Fruit fly (Drosophila melanogaster) whole organism, embryonic: ENCODE measurements around the gene side-IV.

Source experiments
- Asciz ChIP-seq: fragments of 200-800 bp; sonication (Bioruptor generic); optimal IDR thresholded peaks from 2 replicates; lab custom pipeline; 2017; ENCODE audit warnings: missing biosample characterization, mild to moderate bottlenecking, missing genetic modification characterization, missing genetic modification reagents
- Bteb2 ChIP-seq: fragments of 200-800 bp; sonication (Bioruptor generic); optimal IDR thresholded peaks from 2 replicates; lab custom pipeline; 2016; ENCODE audit warnings: missing biosample characterization, missing genetic modification characterization
- CG10321 ChIP-seq: fragments of 200-800 bp; sonication (Bioruptor generic); IDR thresholded peaks from 2 replicates; pipeline ENCODE4 v1.3.6; 2022; ENCODE audit warnings: missing biosample characterization, missing genetic modification characterization
- CG12071 ChIP-seq: fragments of 200-800 bp; sonication (Bioruptor generic); optimal IDR thresholded peaks from 3 replicates; lab custom pipeline; 2018; ENCODE audit warnings: missing biosample characterization, mild to moderate bottlenecking, missing genetic modification characterization
- CG12104 ChIP-seq: fragments of 200-800 bp; sonication (Bioruptor generic); optimal IDR thresholded peaks from 3 replicates; lab custom pipeline; 2016; ENCODE audit warnings: missing biosample characterization, missing genetic modification characterization
- CG13123 ChIP-seq: fragments of 200-800 bp; sonication (Bioruptor generic); optimal IDR thresholded peaks from 2 replicates; lab custom pipeline; 2016; ENCODE audit warnings: missing biosample characterization, missing genetic modification characterization
- CG14441 ChIP-seq: fragments of 200-800 bp; sonication (Bioruptor generic); IDR thresholded peaks from 2 replicates; pipeline ENCODE4 v1.3.6; 2022; ENCODE audit warnings: missing biosample characterization, missing genetic modification characterization
- CG15479 ChIP-seq: fragments of 200-800 bp; sonication (Bioruptor generic); optimal IDR thresholded peaks from 3 replicates; lab custom pipeline; 2019; ENCODE audit warnings: missing biosample characterization, mild to moderate bottlenecking, missing genetic modification characterization, moderate library complexity
- CG15601 ChIP-seq: fragments of 200-800 bp; sonication (Bioruptor generic); optimal IDR thresholded peaks from 3 replicates; lab custom pipeline; 2019; ENCODE audit warnings: missing biosample characterization, mild to moderate bottlenecking, missing genetic modification characterization, moderate library complexity
- CG16813 ChIP-seq: fragments of 200-800 bp; sonication (Bioruptor generic); IDR thresholded peaks from 3 replicates; pipeline ENCODE4 v1.3.6; 2022; ENCODE audit warnings: missing biosample characterization, missing genetic modification characterization; ENCODE audit not compliant: partially characterized antibody
- CG17912 ChIP-seq: fragments of 200-800 bp; sonication (Bioruptor generic); optimal IDR thresholded peaks from 2 replicates; lab custom pipeline; 2018; ENCODE audit warnings: missing biosample characterization, mild to moderate bottlenecking, missing genetic modification characterization
- CG18011 ChIP-seq: fragments of 200-800 bp; sonication (Bioruptor generic); optimal IDR thresholded peaks from 2 replicates; lab custom pipeline; 2017; ENCODE audit warnings: missing biosample characterization, missing genetic modification characterization, mild to moderate bottlenecking, moderate library complexity, missing genotype
- CG18599 ChIP-seq: fragments of 200-800 bp; sonication (Bioruptor generic); optimal IDR thresholded peaks from 3 replicates; lab custom pipeline; 2017; ENCODE audit warnings: missing biosample characterization, missing genetic modification characterization, mild to moderate bottlenecking, moderate library complexity, missing genetic modification reagents
- CG18764 ChIP-seq: fragments of 200-800 bp; sonication (Bioruptor generic); optimal IDR thresholded peaks from 3 replicates; lab custom pipeline; 2016; ENCODE audit warnings: missing biosample characterization, missing genetic modification characterization
- CG2875 ChIP-seq: fragments of 200-800 bp; sonication (Bioruptor generic); optimal IDR thresholded peaks from 2 replicates; lab custom pipeline; 2017; ENCODE audit warnings: missing biosample characterization, mild to moderate bottlenecking, missing genetic modification characterization, missing genetic modification reagents
- CG30403 ChIP-seq: fragments of 200-800 bp; sonication (Bioruptor generic); optimal IDR thresholded peaks from 3 replicates; lab custom pipeline; 2016; ENCODE audit warnings: missing biosample characterization, missing genetic modification characterization
- CG33213 ChIP-seq: fragments of 200-800 bp; sonication (Bioruptor generic); optimal IDR thresholded peaks from 3 replicates; lab custom pipeline; 2016; ENCODE audit warnings: missing biosample characterization, missing genetic modification characterization
- CG7786 ChIP-seq: fragments of 200-800 bp; sonication (Bioruptor generic); optimal IDR thresholded peaks from 2 replicates; lab custom pipeline; 2016; ENCODE audit warnings: missing biosample characterization, missing genetic modification characterization
- CG7987 ChIP-seq: fragments of 200-800 bp; sonication (Bioruptor generic); optimal IDR thresholded peaks from 2 replicates; lab custom pipeline; 2018; ENCODE audit warnings: missing biosample characterization, mild to moderate bottlenecking, missing genetic modification characterization, moderate library complexity
- CG8944 ChIP-seq: fragments of 200-800 bp; sonication (Bioruptor generic); optimal IDR thresholded peaks from 3 replicates; lab custom pipeline; 2016; ENCODE audit warnings: missing biosample characterization, missing genetic modification characterization
- CG9437 ChIP-seq: fragments of 200-800 bp; sonication (Bioruptor generic); optimal IDR thresholded peaks from 2 replicates; lab custom pipeline; 2018; ENCODE audit warnings: missing biosample characterization, mild to moderate bottlenecking, missing genetic modification characterization
- Dip2 ChIP-seq: fragments of 200-800 bp; sonication (Bioruptor generic); IDR thresholded peaks from 2 replicates; pipeline ENCODE4 v1.3.6; 2022; ENCODE audit warnings: missing biosample characterization, missing genetic modification characterization
- E2f1 ChIP-seq: fragments of 200-800 bp; sonication (Bioruptor generic); IDR thresholded peaks from 2 replicates; pipeline ENCODE4 v1.3.6; 2022; ENCODE audit warnings: missing biosample characterization, missing genetic modification characterization
- E2f2 ChIP-seq: fragments of 200-800 bp; sonication (Bioruptor generic); IDR thresholded peaks from 2 replicates; pipeline ENCODE4 v1.3.6; 2022; ENCODE audit warnings: missing biosample characterization, missing genetic modification characterization
- H2.0 ChIP-seq: fragments of 200-800 bp; sonication (Bioruptor generic); IDR thresholded peaks from 2 replicates; pipeline ENCODE4 v1.3.6; 2022; ENCODE audit warnings: missing biosample characterization, missing genetic modification characterization
- MBD-R2 ChIP-seq: fragments of 200-800 bp; sonication (Bioruptor generic); IDR thresholded peaks from 2 replicates; pipeline ENCODE4 v1.3.6; 2022; ENCODE audit warnings: missing biosample characterization, missing genetic modification characterization
- Max ChIP-seq: fragments of 200-800 bp; sonication (Bioruptor generic); optimal IDR thresholded peaks from 2 replicates; lab custom pipeline; 2016; ENCODE audit warnings: missing biosample characterization, mild to moderate bottlenecking, missing genetic modification characterization
- Meics ChIP-seq: fragments of 200-800 bp; sonication (Bioruptor generic); optimal IDR thresholded peaks from 2 replicates; lab custom pipeline; 2017; ENCODE audit warnings: missing biosample characterization, mild to moderate bottlenecking, missing genetic modification characterization
- NC2β ChIP-seq: fragments of 200-800 bp; sonication (Bioruptor generic); optimal IDR thresholded peaks from 2 replicates; lab custom pipeline; 2016; ENCODE audit warnings: missing biosample characterization, missing genetic modification characterization
- Sry-β ChIP-seq: fragments of 200-800 bp; sonication (Bioruptor generic); optimal IDR thresholded peaks from 2 replicates; lab custom pipeline; 2018; ENCODE audit warnings: missing biosample characterization, mild to moderate bottlenecking, missing genetic modification characterization, moderate library complexity
- TFAM ChIP-seq: fragments of 200-800 bp; sonication (Bioruptor generic); optimal IDR thresholded peaks from 2 replicates; lab custom pipeline; 2017; ENCODE audit warnings: missing biosample characterization, missing genetic modification characterization, inconsistent platforms
- ap ChIP-seq: fragments of 200-800 bp; sonication (Bioruptor generic); IDR thresholded peaks from 2 replicates; pipeline ENCODE4 v1.3.6; 2022; ENCODE audit warnings: missing biosample characterization, missing genetic modification characterization
- ara ChIP-seq: fragments of 200-800 bp; sonication (Bioruptor generic); IDR thresholded peaks from 2 replicates; pipeline ENCODE4 v1.3.6; 2022; ENCODE audit warnings: missing biosample characterization, missing genetic modification characterization
- ash1 ChIP-seq: fragments of 200-800 bp; sonication (Bioruptor generic); optimal IDR thresholded peaks from 2 replicates; lab custom pipeline; 2018; ENCODE audit warnings: missing biosample characterization, mild to moderate bottlenecking, missing genetic modification characterization
- bbx ChIP-seq: fragments of 200-800 bp; sonication (Bioruptor generic); IDR thresholded peaks from 2 replicates; pipeline ENCODE4 v1.3.6; 2022; ENCODE audit warnings: missing biosample characterization, missing genetic modification characterization; ENCODE audit not compliant: partially characterized antibody
- eyg ChIP-seq: fragments of 200-800 bp; sonication (Bioruptor generic); optimal IDR thresholded peaks from 3 replicates; lab custom pipeline; 2016; ENCODE audit warnings: missing biosample characterization, missing genetic modification characterization
- fd3F ChIP-seq: fragments of 200-800 bp; sonication (Bioruptor generic); optimal IDR thresholded peaks from 2 replicates; lab custom pipeline; 2018; ENCODE audit warnings: missing biosample characterization, mild to moderate bottlenecking, missing genetic modification characterization, moderate library complexity
- fru ChIP-seq: fragments of >200 bp; optimal IDR thresholded peaks from 2 replicates; lab custom pipeline; 2017
- hbn ChIP-seq: fragments of 200-800 bp; sonication (Bioruptor generic); IDR thresholded peaks from 2 replicates; pipeline ENCODE4 v1.3.6; 2022; ENCODE audit warnings: missing biosample characterization, missing genetic modification characterization; ENCODE audit not compliant: partially characterized antibody
- lola ChIP-seq, 3 experiments: fragments of >200 bp in 2 of 3; fragments of 200-800 bp in 1 of 3; sonication (Bioruptor generic) in 1 of 3; optimal IDR thresholded peaks; 2 replicates each; lab custom pipeline; 2017 to 2019; ENCODE audit warnings: missing biosample characterization in 3 of 3, missing genetic modification characterization in 3 of 3, mild to moderate bottlenecking in 1 of 3, moderate library complexity in 1 of 3
- lov ChIP-seq, 2 experiments: fragments of 200-800 bp in 1 of 2; fragments of >200 bp in 1 of 2; sonication (Bioruptor generic) in 1 of 2; IDR thresholded peaks in 1 of 2; optimal IDR thresholded peaks in 1 of 2; 2 replicates in 1 of 2; 3 replicates in 1 of 2; pipeline versions ENCODE4 v1.3.6 to Lab custom; 2017 to 2022; ENCODE audit warnings: missing biosample characterization in 1 of 2, missing genetic modification characterization in 1 of 2
- onecut ChIP-seq: fragments of 200-800 bp; sonication (Bioruptor generic); IDR thresholded peaks from 2 replicates; pipeline ENCODE4 v1.3.6; 2022; ENCODE audit warnings: missing biosample characterization, missing genetic modification characterization
- pho ChIP-seq: fragments of 200-800 bp; sonication (Bioruptor generic); optimal IDR thresholded peaks from 2 replicates; lab custom pipeline; 2016; ENCODE audit warnings: missing biosample characterization, missing genetic modification characterization
- pzg ChIP-seq: fragments of 200-800 bp; sonication (Bioruptor generic); optimal IDR thresholded peaks from 3 replicates; lab custom pipeline; 2018; ENCODE audit warnings: missing biosample characterization, mild to moderate bottlenecking, missing genetic modification characterization, moderate library complexity
- sob ChIP-seq: fragments of 200-800 bp; sonication (Bioruptor generic); IDR thresholded peaks from 2 replicates; pipeline ENCODE4 v1.3.6; 2022; ENCODE audit warnings: missing biosample characterization, missing genetic modification characterization
- wdn ChIP-seq: fragments of 200-800 bp; sonication (Bioruptor generic); IDR thresholded peaks from 2 replicates; pipeline ENCODE4 v1.3.6; 2022; ENCODE audit warnings: missing biosample characterization, missing genetic modification characterization
- wor ChIP-seq: fragments of 200-800 bp; sonication (Bioruptor generic); IDR thresholded peaks from 2 replicates; pipeline ENCODE4 v1.3.6; 2022; ENCODE audit warnings: missing biosample characterization, missing genetic modification characterization
- zen ChIP-seq: fragments of 200-800 bp; sonication (Bioruptor generic); optimal IDR thresholded peaks from 3 replicates; lab custom pipeline; 2018; ENCODE audit warnings: missing biosample characterization, mild to moderate bottlenecking, missing genetic modification characterization, moderate library complexity
- zf30C ChIP-seq: fragments of 200-800 bp; sonication (Bioruptor generic); optimal IDR thresholded peaks from 3 replicates; lab custom pipeline; 2018; ENCODE audit warnings: missing biosample characterization, mild to moderate bottlenecking, missing genetic modification characterization

Gene side-IV

dm6 chr3R:13428341-13429040 is 21.9 kb upstream of the side-IV start (continued):
- TF ChIP-seq wor (GFP tag; lab: Robert Waterston, UW) = 0 out of 2 replicates have a peak, but pooled peaks have one; percentile 28
- peak; percentile 49 for TF ChIP-seq CG7786 (GFP tag; lab: Kevin White, UChicago)
- TF ChIP-seq CG12071 (GFP tag; lab: Kevin White, UChicago) = peak; percentile 71
- TF ChIP-seq Max (GFP tag; lab: Kevin White, UChicago) = peak; percentile 5
- no peak for TF ChIP-seq pzg (GFP tag; lab: Kevin White, UChicago)
- TF ChIP-seq CG15601 = peak; percentile 57
- TF ChIP-seq eyg (GFP tag; lab: Kevin White, UChicago) = no peak
- TF ChIP-seq CG17912 (GFP tag; lab: Kevin White, UChicago) = no peak
- TF ChIP-seq CG12104 (GFP tag; lab: Kevin White, UChicago) = peak; percentile 27
- TF ChIP-seq CG18764 (GFP tag; lab: Kevin White, UChicago) = peak; percentile 25
- TF ChIP-seq E2f2 = peak; percentile 43; the same call in 1 of the 2 replicates
- TF ChIP-seq Sry-β (GFP tag; lab: Kevin White, UChicago) = no peak
- no peak for TF ChIP-seq CG10321 (GFP tag; lab: Robert Waterston, UW)
- TF ChIP-seq sob (GFP tag; lab: Robert Waterston, UW) = peak; percentile 42; the same call in 1 of the 2 replicates
- peak in 1 of 3 experiments; percentile 61 for TF ChIP-seq lola (GFP tag; optimal IDR thresholded peaks at IDR 0.05; lab: Kevin White, UChicago)
- peak; percentile 36 for TF ChIP-seq CG2875 (GFP tag; lab: Kevin White, UChicago)
- peak; percentile 37 for TF ChIP-seq CG9437 (GFP tag; lab: Kevin White, UChicago)
- no peak for TF ChIP-seq fru (lab: Kevin White, UChicago)
- TF ChIP-seq zf30C = no peak
- TF ChIP-seq hbn (GFP tag; lab: Robert Waterston, UW) = no peak
- TF ChIP-seq bbx = no peak
- TF ChIP-seq NC2β = peak; percentile 24
- TF ChIP-seq H2.0 (GFP tag; lab: Robert Waterston, UW) = peak; percentile 62
- TF ChIP-seq Meics (GFP tag; lab: Kevin White, UChicago) = peak; percentile 56
- TF ChIP-seq CG13123 = peak; percentile 34
- peak; percentile 26; the same call in 1 of the 2 replicates for TF ChIP-seq MBD-R2 (GFP tag; lab: Robert Waterston, UW)
- TF ChIP-seq CG7987 = no peak
- peak; percentile 29 for TF ChIP-seq TFAM (GFP tag; lab: Kevin White, UChicago)
- TF ChIP-seq CG16813 = no peak
- TF ChIP-seq Bteb2 (GFP tag; lab: Kevin White, UChicago) = peak; percentile 46
- peak; percentile 65 for TF ChIP-seq zen (tag; lab: Kevin White, UChicago)
- no peak for TF ChIP-seq CG15479 (GFP tag; lab: Kevin White, UChicago)
- TF ChIP-seq onecut (GFP tag; lab: Robert Waterston, UW) = peak; percentile 41
- TF ChIP-seq wdn (GFP tag; lab: Robert Waterston, UW) = no peak
- TF ChIP-seq Asciz = peak; percentile 57
- TF ChIP-seq lov (optimal IDR thresholded peaks at IDR 0.05; lab: Kevin White, UChicago) = no peak
- peak; percentile 74; the same call in 1 of the 3 replicates for TF ChIP-seq lov (GFP tag; IDR thresholded peaks at IDR 0.05; lab: Robert Waterston, UW)
- peak; percentile 75 for TF ChIP-seq ara (GFP tag; lab: Robert Waterston, UW)
- TF ChIP-seq CG14441 (GFP tag; lab: Robert Waterston, UW) = peak; percentile 74
- TF ChIP-seq pho = peak; percentile 51
- peak; percentile 62 for TF ChIP-seq ap (GFP tag; lab: Robert Waterston, UW)
- TF ChIP-seq CG18599 = peak; percentile 62
- peak; percentile 11 for TF ChIP-seq CG18011 (GFP tag; lab: Kevin White, UChicago)
- no peak for TF ChIP-seq ash1 (GFP tag; lab: Kevin White, UChicago)
- peak; percentile 19 for TF ChIP-seq CG33213 (GFP tag; lab: Kevin White, UChicago)
- peak; percentile 82 for TF ChIP-seq CG30403
- peak; percentile 37 for TF ChIP-seq fd3F
- TF ChIP-seq CG8944 = peak; percentile 40
- peak; percentile 60; the same call in 1 of the 2 replicates for TF ChIP-seq E2f1 (GFP tag; lab: Robert Waterston, UW)
- no peak for TF ChIP-seq Dip2 (GFP tag; lab: Robert Waterston, UW)
